Fruit fly (Drosophila melanogaster) whole organism, embryonic: Measurements from ENCODE around the gene CG14646.
A peak's percentile ranks its signal among the peaks of the same experiment; 100 is the strongest.

Experiments
- Ada2b ChIP-seq: fragments of 200-800 bp; sonication (Bioruptor generic); IDR thresholded peaks from 2 replicates; pipeline ENCODE4 v1.3.6; 2022; ENCODE audit warnings: missing biosample characterization, missing genetic modification characterization
- Bdp1 ChIP-seq: fragments of 200-800 bp; sonication (Bioruptor generic); optimal IDR thresholded peaks from 3 replicates; lab custom pipeline; 2016; ENCODE audit warnings: missing biosample characterization, missing genetic modification characterization
- Bteb2 ChIP-seq: fragments of 200-800 bp; sonication (Bioruptor generic); optimal IDR thresholded peaks from 2 replicates; lab custom pipeline; 2016; ENCODE audit warnings: missing biosample characterization, missing genetic modification characterization
- CG11247 ChIP-seq: fragments of 200-800 bp; sonication (Bioruptor generic); IDR thresholded peaks from 2 replicates; pipeline ENCODE4 v1.3.6; 2022; ENCODE audit warnings: missing biosample characterization, missing genetic modification characterization
- CG11456 ChIP-seq: fragments of 200-800 bp; sonication (Bioruptor generic); IDR thresholded peaks from 3 replicates; pipeline ENCODE4 v1.3.6; 2022; ENCODE audit warnings: missing biosample characterization, missing genetic modification characterization
- CG14441 ChIP-seq: fragments of 200-800 bp; sonication (Bioruptor generic); IDR thresholded peaks from 2 replicates; pipeline ENCODE4 v1.3.6; 2022; ENCODE audit warnings: missing biosample characterization, missing genetic modification characterization
- CG17802 ChIP-seq: fragments of 200-800 bp; sonication (Bioruptor generic); optimal IDR thresholded peaks from 2 replicates; lab custom pipeline; 2018; ENCODE audit warnings: missing biosample characterization, mild to moderate bottlenecking, missing genetic modification characterization, moderate library complexity
- CG18011 ChIP-seq: fragments of 200-800 bp; sonication (Bioruptor generic); optimal IDR thresholded peaks from 2 replicates; lab custom pipeline; 2017; ENCODE audit warnings: missing biosample characterization, missing genetic modification characterization, mild to moderate bottlenecking, moderate library complexity, missing genotype
- CG18476 ChIP-seq: fragments of 200-800 bp; sonication (Bioruptor generic); optimal IDR thresholded peaks from 2 replicates; lab custom pipeline; 2016; ENCODE audit warnings: missing biosample characterization, mild to moderate bottlenecking, missing genetic modification characterization
- CG2199 ChIP-seq: fragments of 200-800 bp; sonication (Bioruptor generic); IDR thresholded peaks from 3 replicates; pipeline ENCODE4 v1.3.6; 2022; ENCODE audit warnings: missing biosample characterization, missing genetic modification characterization
- CG4282 ChIP-seq: fragments of 200-800 bp; sonication (Bioruptor generic); optimal IDR thresholded peaks from 2 replicates; lab custom pipeline; 2016; ENCODE audit warnings: missing biosample characterization, missing genetic modification characterization
- CG4328 ChIP-seq: fragments of 200-800 bp; sonication (Bioruptor generic); optimal IDR thresholded peaks from 3 replicates; lab custom pipeline; 2017; ENCODE audit warnings: missing biosample characterization, missing genetic modification reagents, missing genetic modification characterization
- CG4404 ChIP-seq: fragments of 200-800 bp; sonication (Bioruptor generic); IDR thresholded peaks from 2 replicates; pipeline ENCODE4 v1.3.6; 2022; ENCODE audit warnings: missing biosample characterization, missing genetic modification characterization
- CG6272 ChIP-seq: fragments of 200-800 bp; sonication (Bioruptor generic); IDR thresholded peaks from 2 replicates; pipeline ENCODE4 v1.3.6; 2022; ENCODE audit warnings: missing biosample characterization, missing genetic modification characterization
- CG7357 ChIP-seq: fragments of 200-800 bp; sonication (Bioruptor generic); IDR thresholded peaks from 3 replicates; pipeline ENCODE4 v1.3.6; 2022; ENCODE audit warnings: missing biosample characterization, missing genetic modification characterization
- CG9727 ChIP-seq: fragments of 200-800 bp; sonication (Bioruptor generic); optimal IDR thresholded peaks from 3 replicates; lab custom pipeline; 2017; ENCODE audit warnings: missing biosample characterization, mild to moderate bottlenecking, missing genetic modification characterization
- CG9817 ChIP-seq: fragments of 200-800 bp; sonication (Bioruptor generic); optimal IDR thresholded peaks from 2 replicates; lab custom pipeline; 2018; ENCODE audit warnings: missing biosample characterization, mild to moderate bottlenecking, missing genetic modification characterization, moderate library complexity
- D19A ChIP-seq: fragments of 200-800 bp; optimal IDR thresholded peaks from 3 replicates; lab custom pipeline; 2019; ENCODE audit warnings: missing biosample characterization, mild to moderate bottlenecking, missing genetic modification characterization, moderate library complexity
- GATAe ChIP-seq: fragments of 200-800 bp; sonication (Bioruptor generic); conservative IDR thresholded peaks from 2 replicates; pipeline ENCODE4 v1.3.6; 2022; ENCODE audit warnings: missing biosample characterization, missing genetic modification characterization
- H15 ChIP-seq: fragments of 200-800 bp; sonication (Bioruptor generic); IDR thresholded peaks from 3 replicates; pipeline ENCODE4 v1.3.6; 2022; ENCODE audit warnings: missing biosample characterization, missing genetic modification characterization
- MTF-1 ChIP-seq: fragments of 200-800 bp; sonication (Bioruptor generic); optimal IDR thresholded peaks from 2 replicates; lab custom pipeline; 2018; ENCODE audit warnings: missing biosample characterization, mild to moderate bottlenecking, missing genetic modification characterization, borderline replicate concordance
- Meics ChIP-seq: fragments of 200-800 bp; sonication (Bioruptor generic); optimal IDR thresholded peaks from 2 replicates; lab custom pipeline; 2017; ENCODE audit warnings: missing biosample characterization, mild to moderate bottlenecking, missing genetic modification characterization
- NC2β ChIP-seq: fragments of 200-800 bp; sonication (Bioruptor generic); optimal IDR thresholded peaks from 2 replicates; lab custom pipeline; 2016; ENCODE audit warnings: missing biosample characterization, missing genetic modification characterization
- Poxn ChIP-seq: fragments of 200-800 bp; sonication (Bioruptor generic); IDR thresholded peaks from 2 replicates; pipeline ENCODE4 v1.3.6; 2022; ENCODE audit warnings: missing biosample characterization, missing genetic modification characterization
- Tbp ChIP-seq: fragments of >200 bp; optimal IDR thresholded peaks from 2 replicates; lab custom pipeline; 2018; ENCODE audit warnings: missing biosample characterization, missing genetic modification characterization
- Vsx1 ChIP-seq: fragments of 200-800 bp; sonication (Bioruptor generic); optimal IDR thresholded peaks from 2 replicates; lab custom pipeline; 2017; ENCODE audit warnings: missing biosample characterization, mild to moderate bottlenecking, missing genetic modification characterization, missing genetic modification reagents
- Xrp1 ChIP-seq: fragments of 200-800 bp; sonication (Bioruptor generic); IDR thresholded peaks from 2 replicates; pipeline ENCODE4 v1.3.6; 2022; ENCODE audit warnings: missing biosample characterization, missing genetic modification characterization
- abd-A ChIP-seq: fragments of 200-800 bp; sonication (Bioruptor generic); optimal IDR thresholded peaks from 3 replicates; lab custom pipeline; 2019; ENCODE audit warnings: missing biosample characterization, mild to moderate bottlenecking, missing genetic modification characterization, moderate library complexity
- bigmax ChIP-seq: fragments of 200-800 bp; sonication (Bioruptor generic); optimal IDR thresholded peaks from 2 replicates; lab custom pipeline; 2018; ENCODE audit warnings: missing biosample characterization, mild to moderate bottlenecking, missing genetic modification characterization
- croc ChIP-seq: fragments of 200-800 bp; sonication (Bioruptor generic); conservative IDR thresholded peaks from 3 replicates; pipeline ENCODE4 v1.3.6; 2022; ENCODE audit warnings: missing biosample characterization, missing genetic modification characterization
- dmrt11E ChIP-seq: fragments of 200-800 bp; sonication (Bioruptor generic); optimal IDR thresholded peaks from 3 replicates; lab custom pipeline; 2018; ENCODE audit warnings: missing biosample characterization, mild to moderate bottlenecking, missing genetic modification characterization, moderate library complexity
- fu2 ChIP-seq: fragments of 200-800 bp; sonication (Bioruptor generic); optimal IDR thresholded peaks from 2 replicates; lab custom pipeline; 2016; ENCODE audit warnings: missing biosample characterization, missing genetic modification characterization
- grau ChIP-seq: fragments of 200-800 bp; optimal IDR thresholded peaks from 3 replicates; lab custom pipeline; 2019; ENCODE audit warnings: missing biosample characterization, mild to moderate bottlenecking, missing genetic modification characterization, moderate library complexity
- h ChIP-seq: fragments of >200 bp; optimal IDR thresholded peaks from 2 replicates; lab custom pipeline; 2017
- hkb ChIP-seq, 2 experiments: fragments of 200-800 bp in 1 of 2; fragments of >200 bp in 1 of 2; sonication (Bioruptor generic) in 1 of 2; IDR thresholded peaks in 1 of 2; optimal IDR thresholded peaks in 1 of 2; 2 replicates each; pipeline versions ENCODE4 v1.3.6 to Lab custom; 2017 to 2022; ENCODE audit warnings: missing biosample characterization in 1 of 2, missing genetic modification characterization in 1 of 2
- insv ChIP-seq, 2 experiments: fragments of 200-800 bp; sonication (Bioruptor generic); optimal IDR thresholded peaks; 3 replicates each; lab custom pipeline; 2016 to 2018; ENCODE audit warnings: missing biosample characterization in 2 of 2, missing genetic modification characterization in 2 of 2
- lab ChIP-seq: fragments of 200-800 bp; sonication (Bioruptor generic); optimal IDR thresholded peaks from 3 replicates; lab custom pipeline; 2017; ENCODE audit warnings: missing biosample characterization, missing genetic modification characterization, mild to moderate bottlenecking, moderate library complexity, missing genetic modification reagents
- luna ChIP-seq: fragments of 200-800 bp; sonication (Bioruptor generic); optimal IDR thresholded peaks from 2 replicates; lab custom pipeline; 2016; ENCODE audit warnings: missing biosample characterization, missing genetic modification characterization
- nau ChIP-seq: fragments of 200-800 bp; sonication (Bioruptor generic); optimal IDR thresholded peaks from 3 replicates; lab custom pipeline; 2017; ENCODE audit warnings: missing biosample characterization, mild to moderate bottlenecking, missing genetic modification characterization, missing genetic modification reagents
- nerfin-2 ChIP-seq: fragments of 200-800 bp; sonication (Bioruptor generic); IDR thresholded peaks from 2 replicates; pipeline ENCODE4 v1.3.6; 2022; ENCODE audit warnings: missing biosample characterization, missing genetic modification characterization; ENCODE audit not compliant: partially characterized antibody
- odd ChIP-seq: fragments of 200-800 bp; sonication (Bioruptor generic); optimal IDR thresholded peaks from 2 replicates; lab custom pipeline; 2017; ENCODE audit warnings: missing biosample characterization, mild to moderate bottlenecking, missing genetic modification characterization
- peb ChIP-seq: fragments of 200-800 bp; sonication (Bioruptor generic); IDR thresholded peaks from 2 replicates; pipeline ENCODE4 v1.3.6; 2022; ENCODE audit warnings: missing biosample characterization, missing genetic modification characterization
- pzg ChIP-seq: fragments of 200-800 bp; sonication (Bioruptor generic); optimal IDR thresholded peaks from 3 replicates; lab custom pipeline; 2018; ENCODE audit warnings: missing biosample characterization, mild to moderate bottlenecking, missing genetic modification characterization, moderate library complexity
- repo ChIP-seq: fragments of 200-800 bp; sonication (Bioruptor generic); optimal IDR thresholded peaks from 2 replicates; lab custom pipeline; 2016; ENCODE audit warnings: missing biosample characterization, missing genetic modification characterization
- slp2 ChIP-seq: fragments of 200-800 bp; sonication (Bioruptor generic); optimal IDR thresholded peaks from 2 replicates; lab custom pipeline; 2016; ENCODE audit warnings: missing biosample characterization, missing genetic modification characterization
- sr ChIP-seq: fragments of 200-800 bp; sonication (Bioruptor generic); IDR thresholded peaks from 3 replicates; pipeline ENCODE4 v1.3.6; 2022; ENCODE audit warnings: missing biosample characterization, missing genetic modification characterization
- stc ChIP-seq: fragments of 200-800 bp; sonication (Bioruptor generic); IDR thresholded peaks from 2 replicates; pipeline ENCODE4 v1.3.6; 2022; ENCODE audit warnings: missing biosample characterization, missing genetic modification characterization
- tgo ChIP-seq: fragments of 200-800 bp; sonication (Bioruptor generic); IDR thresholded peaks from 3 replicates; pipeline ENCODE4 v1.3.6; 2022; ENCODE audit warnings: missing biosample characterization, missing genetic modification characterization
- tll ChIP-seq, 2 experiments: fragments of 200-800 bp in 1 of 2; fragments of >200 bp in 1 of 2; sonication (Bioruptor generic) in 1 of 2; optimal IDR thresholded peaks; 2 replicates each; lab custom pipeline; 2017 to 2019; ENCODE audit warnings: missing biosample characterization in 2 of 2, missing genetic modification characterization in 2 of 2, mild to moderate bottlenecking in 1 of 2, moderate library complexity in 1 of 2
- twi ChIP-seq: fragments of 200-800 bp; optimal IDR thresholded peaks from 2 replicates; lab custom pipeline; 2019; ENCODE audit warnings: missing biosample characterization, mild to moderate bottlenecking, missing genetic modification characterization, moderate library complexity
- unpg ChIP-seq: fragments of 200-800 bp; sonication (Bioruptor generic); optimal IDR thresholded peaks from 3 replicates; lab custom pipeline; 2018; ENCODE audit warnings: missing biosample characterization, mild to moderate bottlenecking, missing genetic modification characterization, moderate library complexity

Gene CG14646

dm6 chr3R:4437113-4437512 is 46.9 kb downstream of the CG14646 start, which contains the start of the genes Lipt2 and CG14650 (continued):
- no peak for TF ChIP-seq Meics
- peak; percentile 54 for TF ChIP-seq unpg (GFP tag; lab: Kevin White, UChicago)
- peak; percentile 33 for TF ChIP-seq CG9727
- TF ChIP-seq CG7357 (GFP tag; lab: Robert Waterston, UW), result no peak
- 0 out of 2 replicates have a peak, but pooled peaks have one; percentile 36 for TF ChIP-seq Xrp1 (GFP tag; lab: Robert Waterston, UW)
- no peak for TF ChIP-seq h (lab: Kevin White, UChicago)
- TF ChIP-seq odd (GFP tag; lab: Kevin White, UChicago), result no peak
- no peak for TF ChIP-seq Vsx1
- TF ChIP-seq slp2 (GFP tag; lab: Kevin White, UChicago), result peak; percentile 59
- peak; percentile 32 for TF ChIP-seq CG4282
- TF ChIP-seq CG4404 (GFP tag; lab: Robert Waterston, UW), result no peak
- TF ChIP-seq Poxn, result no peak
- TF ChIP-seq peb (GFP tag; lab: Robert Waterston, UW), result no peak
- TF ChIP-seq croc (GFP tag; lab: Robert Waterston, UW), result no peak
- peak; percentile 62 for TF ChIP-seq CG9817 (tag; lab: Kevin White, UChicago)
- TF ChIP-seq lab (GFP tag; lab: Kevin White, UChicago), result no peak
- no peak for TF ChIP-seq CG11456
- peak in 1 of 2 experiments; percentile 58 for TF ChIP-seq tll (GFP tag; optimal IDR thresholded peaks at IDR 0.05; lab: Kevin White, UChicago)
- TF ChIP-seq nerfin-2 (GFP tag; lab: Robert Waterston, UW), result no peak
- peak; percentile 33; the same call in 1 of the 2 replicates for TF ChIP-seq CG14441 (GFP tag; lab: Robert Waterston, UW)
- TF ChIP-seq CG17802 (tag; lab: Kevin White, UChicago), result no peak
- no peak for TF ChIP-seq H15
- TF ChIP-seq twi, result peak; percentile 22
- TF ChIP-seq Bdp1 (GFP tag; lab: Kevin White, UChicago), result peak; percentile 38
- TF ChIP-seq GATAe (GFP tag; lab: Robert Waterston, UW), result no peak
- no peak for TF ChIP-seq MTF-1 (GFP tag; lab: Kevin White, UChicago)
- no peak for TF ChIP-seq D19A
- peak; percentile 41 for TF ChIP-seq Bteb2 (GFP tag; lab: Kevin White, UChicago)
- peak; percentile 81 for TF ChIP-seq pzg (GFP tag; lab: Kevin White, UChicago)
- peak; percentile 45 for TF ChIP-seq bigmax (GFP tag; lab: Kevin White, UChicago)
- no peak for TF ChIP-seq stc
- TF ChIP-seq CG18476 (GFP tag; lab: Kevin White, UChicago), result peak; percentile 19
- TF ChIP-seq luna (GFP tag; lab: Kevin White, UChicago), result no peak
- peak; percentile 40; the same call in 1 of the 2 replicates for TF ChIP-seq CG6272
- TF ChIP-seq sr (GFP tag; lab: Robert Waterston, UW), result no peak
- peak; percentile 60 for TF ChIP-seq grau (tag; lab: Kevin White, UChicago)
- no peak for TF ChIP-seq CG4328 (GFP tag; lab: Kevin White, UChicago)
- peak; percentile 81 for TF ChIP-seq CG18011
- peak; percentile 54 for TF ChIP-seq repo (GFP tag; lab: Kevin White, UChicago)
- TF ChIP-seq tgo (GFP tag; lab: Robert Waterston, UW), result no peak; the same call in 2 of the 3 replicates
- TF ChIP-seq abd-A (tag; lab: Kevin White, UChicago), result no peak
- peak in 1 of 2 experiments; percentile 38 for TF ChIP-seq insv (GFP tag; optimal IDR thresholded peaks at IDR 0.05; lab: Kevin White, UChicago)
- TF ChIP-seq fu2, result peak; percentile 72
- TF ChIP-seq Tbp (GFP tag; lab: Kevin White, UChicago), result no peak
- peak; percentile 73 for TF ChIP-seq NC2β (GFP tag; lab: Kevin White, UChicago)
- no peak for TF ChIP-seq nau (GFP tag; lab: Kevin White, UChicago)
- TF ChIP-seq CG2199 (GFP tag; lab: Robert Waterston, UW), result no peak
- TF ChIP-seq CG11247, result 0 out of 2 replicates have a peak, but pooled peaks have one; percentile 26
- peak; percentile 50 for TF ChIP-seq dmrt11E (tag; lab: Kevin White, UChicago)
- peak; percentile 57 for TF ChIP-seq hkb (optimal IDR thresholded peaks at IDR 0.05; lab: Kevin White, UChicago)
- peak; percentile 50 for TF ChIP-seq hkb (GFP tag; IDR thresholded peaks at IDR 0.05; lab: Robert Waterston, UW)
- no peak for TF ChIP-seq Ada2b (GFP tag; lab: Robert Waterston, UW)
